Fruit fly (Drosophila melanogaster) whole organism, prepupa: Measurements from ENCODE around the gene CG33269.

ENCODE experiments used
- CG6808 ChIP-seq: fragments of 200-800 bp; sonication (Bioruptor generic); optimal IDR thresholded peaks from 3 replicates; lab custom pipeline; 2017; ENCODE audit warnings: missing biosample characterization, missing genetic modification characterization, mild to moderate bottlenecking, moderate library complexity, missing genetic modification reagents
- Hr4 ChIP-seq: fragments of 200-800 bp; sonication (Bioruptor generic); optimal IDR thresholded peaks from 3 replicates; lab custom pipeline; 2016; ENCODE audit warnings: missing biosample characterization, missing genetic modification characterization
- dac ChIP-seq: fragments of 200-800 bp; sonication (Bioruptor generic); optimal IDR thresholded peaks from 2 replicates; lab custom pipeline; 2017; ENCODE audit warnings: missing biosample characterization, mild to moderate bottlenecking, missing genetic modification characterization

- no peak for TF ChIP-seq CG6808 (GFP tag; lab: Kevin White, UChicago)
- TF ChIP-seq dac (GFP tag; lab: Kevin White, UChicago): no peak
- no peak for TF ChIP-seq Hr4 (GFP tag; lab: Kevin White, UChicago)
Observed at dm6 chr3L:11630684-11631083, 48.7 kb upstream of the CG33269 start.
